Fruit fly (Drosophila melanogaster) whole organism, prepupa: Measurements from ENCODE around the gene Culd.

Experiments
- CG34406 ChIP-seq: fragments of 200-800 bp; sonication (Bioruptor generic); optimal IDR thresholded peaks from 3 replicates; lab custom pipeline; 2016; ENCODE audit warnings: missing biosample characterization, missing genetic modification characterization
- CG4318 ChIP-seq: fragments of 200-800 bp; sonication (Bioruptor generic); optimal IDR thresholded peaks from 3 replicates; lab custom pipeline; 2017; ENCODE audit warnings: missing biosample characterization, mild to moderate bottlenecking, missing genetic modification characterization
- CG6854 ChIP-seq: fragments of 200-800 bp; sonication (Bioruptor generic); optimal IDR thresholded peaks from 2 replicates; lab custom pipeline; 2017; ENCODE audit warnings: missing biosample characterization, mild to moderate bottlenecking, missing genetic modification characterization
- Smox ChIP-seq: fragments of 200-800 bp; sonication (Bioruptor generic); optimal IDR thresholded peaks from 3 replicates; lab custom pipeline; 2016; ENCODE audit warnings: missing biosample characterization, missing genetic modification characterization
- achi ChIP-seq: fragments of 200-800 bp; sonication (Bioruptor generic); optimal IDR thresholded peaks from 3 replicates; lab custom pipeline; 2016; ENCODE audit warnings: missing biosample characterization, missing genetic modification characterization
- acj6 ChIP-seq: fragments of 200-800 bp; sonication (Bioruptor generic); optimal IDR thresholded peaks from 3 replicates; lab custom pipeline; 2016; ENCODE audit warnings: missing biosample characterization, missing genetic modification characterization
- fd59A ChIP-seq: fragments of 200-800 bp; sonication (Bioruptor generic); optimal IDR thresholded peaks from 2 replicates; lab custom pipeline; 2017; ENCODE audit warnings: missing biosample characterization, mild to moderate bottlenecking, missing genetic modification characterization, missing genetic modification reagents
- net ChIP-seq: fragments of 200-800 bp; sonication (Bioruptor generic); optimal IDR thresholded peaks from 3 replicates; lab custom pipeline; 2016; ENCODE audit warnings: missing biosample characterization, missing genetic modification characterization
- salr ChIP-seq, 2 experiments: fragments of 200-800 bp; sonication (Bioruptor generic); optimal IDR thresholded peaks; 3 replicates each; lab custom pipeline; 2016 to 2018; ENCODE audit warnings: missing biosample characterization in 2 of 2, missing genetic modification characterization in 2 of 2, mild to moderate bottlenecking in 1 of 2
- svp ChIP-seq: fragments of 200-800 bp; sonication (Bioruptor generic); peaks from one replicate; lab custom pipeline; 2016; ENCODE audit warnings: missing biosample characterization, missing genetic modification characterization
- vri ChIP-seq: fragments of 200-800 bp; sonication (Bioruptor generic); optimal IDR thresholded peaks from 3 replicates; lab custom pipeline; 2016; ENCODE audit warnings: missing biosample characterization, mild to moderate bottlenecking, missing genetic modification characterization

DNA sequence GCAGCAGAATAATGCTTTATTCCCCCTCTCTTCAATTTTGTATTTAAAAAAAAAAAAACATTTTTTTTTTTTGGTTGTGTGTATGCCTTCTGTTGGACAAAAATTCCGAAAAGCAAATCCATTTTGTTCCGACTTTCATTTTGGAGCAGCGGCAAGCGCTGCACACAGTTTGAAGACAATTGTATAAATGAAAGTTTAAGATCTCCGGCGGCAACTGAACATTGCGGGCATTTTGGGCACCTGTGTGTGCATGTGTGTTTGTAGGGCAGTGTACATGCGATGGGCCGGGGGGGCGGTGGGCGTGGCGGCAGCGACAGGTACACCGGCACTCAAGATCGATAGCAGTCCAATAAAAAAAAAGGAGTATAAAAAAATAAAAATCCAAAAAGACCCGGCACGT lies 13.4 kb upstream of the Culd start:
- TF ChIP-seq salr (GFP tag; optimal IDR thresholded peaks at IDR 0.05; lab: Kevin White, UChicago) (no peak), achi (GFP tag; lab: Kevin White, UChicago) (no peak), net (GFP tag; lab: Kevin White, UChicago) (no peak), Smox (GFP tag; lab: Kevin White, UChicago) (no peak), CG4318 (GFP tag; lab: Kevin White, UChicago) (no peak), acj6 (no peak), fd59A (GFP tag; lab: Kevin White, UChicago) (no peak), CG34406 (GFP tag; lab: Kevin White, UChicago) (no peak), vri (GFP tag; lab: Kevin White, UChicago) (no peak), CG6854 (peak; percentile 18), svp (peak; percentile 50)
